Worm (Caenorhabditis elegans) whole organism, L2 larva: ENCODE measurements around the gene twk-10.
A peak's percentile ranks its signal among the peaks of the same experiment; 100 is the strongest.

Experiments used
- R02D3.7 ChIP-seq: fragments of 150-350 bp; optimal IDR thresholded peaks from 2 replicates; lab custom pipeline; 2014; ENCODE audit warnings: missing biosample characterization, missing genetic modification characterization
- Y55F3AM.14 ChIP-seq: fragments of 200-800 bp; sonication (Bioruptor generic); optimal IDR thresholded peaks from 2 replicates; lab custom pipeline; 2018; ENCODE audit warnings: mild to moderate bottlenecking, missing genetic modification characterization, missing compliant biosample characterization
- ZK546.5 ChIP-seq: sonication (generic microtip); optimal IDR thresholded peaks from 2 replicates; lab custom pipeline; 2017; ENCODE audit warnings: missing biosample characterization, missing genetic modification characterization
- alr-1 ChIP-seq: fragments of 150-350 bp; optimal IDR thresholded peaks from 2 replicates; lab custom pipeline; 2014; ENCODE audit warnings: missing biosample characterization, missing genetic modification characterization
- aly-2 ChIP-seq: fragments of 150-350 bp; optimal IDR thresholded peaks from 2 replicates; lab custom pipeline; 2014; ENCODE audit warnings: missing biosample characterization, missing genetic modification characterization
- ama-1 ChIP-seq: fragments of 150-350 bp; optimal IDR thresholded peaks from 2 replicates; lab custom pipeline; 2018; ENCODE audit warnings: inconsistent platforms
- blmp-1 ChIP-seq: sonication (generic microtip); optimal IDR thresholded peaks from 2 replicates; lab custom pipeline; 2017; ENCODE audit warnings: missing genetic modification characterization, mild to moderate bottlenecking, missing compliant biosample characterization, antibody characterized with exemption, moderate library complexity; ENCODE audit not compliant: insufficient read depth
- ceh-16 ChIP-seq: fragments of 150-350 bp; optimal IDR thresholded peaks from 2 replicates; lab custom pipeline; 2014; ENCODE audit warnings: missing biosample characterization, missing genetic modification characterization
- ceh-82 ChIP-seq: fragments of 150-350 bp; optimal IDR thresholded peaks from 2 replicates; lab custom pipeline; 2014; ENCODE audit warnings: missing biosample characterization, missing genetic modification characterization
- crh-2 ChIP-seq: sonication (generic microtip); optimal IDR thresholded peaks from 2 replicates; lab custom pipeline; 2017; ENCODE audit warnings: missing biosample characterization, missing genetic modification characterization
- dmd-4 ChIP-seq: sonication (generic microtip); optimal IDR thresholded peaks from 2 replicates; lab custom pipeline; 2017; ENCODE audit warnings: missing biosample characterization, missing genetic modification characterization
- egl-27 ChIP-seq: sonication (generic microtip); optimal IDR thresholded peaks from 3 replicates; lab custom pipeline; 2017; ENCODE audit warnings: missing biosample characterization, missing genetic modification reagents, missing genetic modification characterization
- elt-1 ChIP-seq: fragments of 150-350 bp; optimal IDR thresholded peaks from 2 replicates; lab custom pipeline; 2014; ENCODE audit warnings: missing biosample characterization, missing genetic modification characterization
- fos-1 ChIP-seq: fragments of 150-350 bp; optimal IDR thresholded peaks from 2 replicates; lab custom pipeline; 2014; ENCODE audit warnings: missing biosample characterization, missing genetic modification characterization
- lin-11 ChIP-seq: fragments of 150-350 bp; sonication (generic microtip); optimal IDR thresholded peaks from 2 replicates; lab custom pipeline; 2014; ENCODE audit warnings: missing biosample characterization, missing genetic modification characterization, inconsistent platforms, mixed read lengths
- lin-13 ChIP-seq: fragments of 150-350 bp; optimal IDR thresholded peaks from 2 replicates; lab custom pipeline; 2014; ENCODE audit warnings: missing biosample characterization, missing genetic modification reagents, missing genetic modification characterization
- lin-39 ChIP-seq: fragments of 150-350 bp; optimal IDR thresholded peaks from 2 replicates; lab custom pipeline; 2014; ENCODE audit warnings: missing biosample characterization, missing genetic modification reagents, missing genetic modification characterization
- lsy-2 ChIP-seq, 2 experiments: fragments of 150-350 bp in 1 of 2; sonication (generic microtip) in 1 of 2; optimal IDR thresholded peaks; 2 replicates each; lab custom pipeline; 2014 to 2017; ENCODE audit warnings: missing biosample characterization in 2 of 2, missing genetic modification characterization in 2 of 2
- mab-5 ChIP-seq: fragments of 150-350 bp; optimal IDR thresholded peaks from 2 replicates; lab custom pipeline; 2014; ENCODE audit warnings: missing biosample characterization, missing genetic modification characterization
- nhr-12 ChIP-seq: fragments of 150-350 bp; optimal IDR thresholded peaks from 2 replicates; lab custom pipeline; 2014; ENCODE audit warnings: missing biosample characterization, missing genetic modification characterization
- nhr-23 ChIP-seq: fragments of 150-350 bp; optimal IDR thresholded peaks from 2 replicates; lab custom pipeline; 2014; ENCODE audit warnings: missing biosample characterization, missing genetic modification reagents, missing genetic modification characterization
- nhr-237 ChIP-seq: fragments of 150-350 bp; optimal IDR thresholded peaks from 2 replicates; lab custom pipeline; 2014; ENCODE audit warnings: missing biosample characterization, missing genetic modification characterization
- nhr-25 ChIP-seq: fragments of 150-350 bp; sonication (generic microtip); optimal IDR thresholded peaks from 3 replicates; lab custom pipeline; 2014; ENCODE audit warnings: missing biosample characterization, missing genetic modification characterization
- nhr-6 ChIP-seq: fragments of 150-350 bp; optimal IDR thresholded peaks from 2 replicates; lab custom pipeline; 2014; ENCODE audit warnings: missing biosample characterization, missing genetic modification characterization
- nhr-77 ChIP-seq: fragments of 150-350 bp; optimal IDR thresholded peaks from 2 replicates; lab custom pipeline; 2014; ENCODE audit warnings: missing biosample characterization, missing genetic modification characterization
- peb-1 ChIP-seq: fragments of 150-350 bp; optimal IDR thresholded peaks from 2 replicates; lab custom pipeline; 2014; ENCODE audit warnings: missing biosample characterization, missing genetic modification characterization
- sem-4 ChIP-seq: fragments of 150-350 bp; optimal IDR thresholded peaks from 2 replicates; lab custom pipeline; 2014; ENCODE audit warnings: missing biosample characterization, missing genetic modification reagents, missing genetic modification characterization
- sma-3 ChIP-seq: sonication (generic microtip); optimal IDR thresholded peaks from 2 replicates; lab custom pipeline; 2016; ENCODE audit warnings: missing genetic modification reagents, missing genetic modification characterization, missing compliant biosample characterization
- sma-9 ChIP-seq, 2 experiments: fragments of 150-350 bp in 1 of 2; sonication (generic microtip) in 1 of 2; optimal IDR thresholded peaks; 2 replicates each; lab custom pipeline; 2014 to 2016; ENCODE audit warnings: missing genetic modification characterization in 2 of 2, mild to moderate bottlenecking in 1 of 2, missing biosample characterization in 1 of 2, missing compliant biosample characterization in 1 of 2, missing genetic modification reagents in 1 of 2, moderate library complexity in 1 of 2
- unc-39 ChIP-seq: fragments of 150-350 bp; optimal IDR thresholded peaks from 2 replicates; lab custom pipeline; 2014; ENCODE audit warnings: missing biosample characterization, missing genetic modification characterization
- unc-55 ChIP-seq: fragments of 150-350 bp; sonication (generic microtip); optimal IDR thresholded peaks from 3 replicates; lab custom pipeline; 2014; ENCODE audit warnings: missing biosample characterization, missing genetic modification reagents, missing genetic modification characterization
- unc-62 ChIP-seq: fragments of 150-350 bp; optimal IDR thresholded peaks from 2 replicates; lab custom pipeline; 2014; ENCODE audit warnings: missing biosample characterization, missing genetic modification reagents, missing genetic modification characterization
- zag-1 ChIP-seq: fragments of 150-350 bp; optimal IDR thresholded peaks from 2 replicates; lab custom pipeline; 2014; ENCODE audit warnings: missing biosample characterization, missing genetic modification characterization
- ztf-1 ChIP-seq: fragments of 200-800 bp; sonication (Bioruptor generic); conservative IDR thresholded peaks from 2 replicates; pipeline ENCODE4 v1.3.6; 2022; ENCODE audit warnings: missing genetic modification characterization, missing compliant biosample characterization
- ztf-11 ChIP-seq: sonication (generic microtip); optimal IDR thresholded peaks from 2 replicates; lab custom pipeline; 2017; ENCODE audit warnings: missing biosample characterization, missing genetic modification characterization
- ztf-4 ChIP-seq: fragments of 150-350 bp; optimal IDR thresholded peaks from 2 replicates; lab custom pipeline; 2014; ENCODE audit warnings: missing biosample characterization, missing genetic modification characterization

twk-10 gene

ce11 chrV:6559105-6559504, 7.0 kb downstream of the twk-10 start, which contains the start of gene spp-26:
spp-26 (minus strand) TSS chrV:6559205.
- no peak for TF ChIP-seq alr-1 (tag; lab: Kevin White, UChicago)
- TF ChIP-seq ztf-1 (GFP tag; lab: Robert Waterston, UW) = no peak
- no peak for TF ChIP-seq zag-1
- no peak for TF ChIP-seq lsy-2 (tag; optimal IDR thresholded peaks at IDR 0.05; lab: Kevin White, UChicago)
- TF ChIP-seq ztf-11 = no peak
- no peak for TF ChIP-seq ZK546.5 (tag; lab: Kevin White, UChicago)
- TF ChIP-seq dmd-4 = no peak
- no peak for TF ChIP-seq aly-2 (tag; lab: Kevin White, UChicago)
- no peak for TF ChIP-seq ceh-16
- TF ChIP-seq lin-13 (GFP tag; lab: Kevin White, UChicago) = no peak
- no peak for TF ChIP-seq lin-39 (tag; lab: Kevin White, UChicago)
- TF ChIP-seq sem-4 (tag; lab: Kevin White, UChicago) = no peak
- no peak for TF ChIP-seq ztf-4 (tag; lab: Kevin White, UChicago)
- no peak for TF ChIP-seq lin-11 (tag; lab: Kevin White, UChicago)
- TF ChIP-seq mab-5 = no peak

ce11 chrV:6559585-6559984, 7.4 kb downstream of the twk-10 start:
- TF ChIP-seq unc-39 (tag; lab: Kevin White, UChicago) (no peak), ama-1 (lab: Kevin White, UChicago) (no peak), lin-13 (GFP tag; lab: Kevin White, UChicago) (no peak), sma-3 (GFP tag; lab: Kevin White, UChicago) (peak; percentile 7), sma-9 (GFP tag; optimal IDR thresholded peaks at IDR 0.05; lab: Kevin White, UChicago) (peak; percentile 4), sma-9 (tag; optimal IDR thresholded peaks at IDR 0.05; lab: Kevin White, UChicago) (no peak), Y55F3AM.14 (GFP tag; lab: Kevin White, UChicago) (no peak), ceh-16 (no peak), ztf-1 (GFP tag; lab: Robert Waterston, UW) (no peak)

ce11 chrV:6561592-6561991, 9.5 kb downstream of the twk-10 start, which contains the start of gene spp-19:
spp-19 (minus strand) TSS chrV:6561692.
- TF ChIP-seq nhr-6 (tag; lab: Kevin White, UChicago) = no peak
- no peak for TF ChIP-seq Y55F3AM.14 (GFP tag; lab: Kevin White, UChicago)
- no peak for TF ChIP-seq peb-1
- no peak for TF ChIP-seq ztf-4 (tag; lab: Kevin White, UChicago)
- TF ChIP-seq nhr-25 (tag; lab: Kevin White, UChicago) = no peak

- TF ChIP-seq peb-1 (no peak), crh-2 (tag; lab: Kevin White, UChicago) (peak; percentile 15), fos-1 (tag; lab: Kevin White, UChicago) (peak; percentile 59)
- TF ChIP-seq, all 48 proteins: peak for 2
Measured at ce11 chrV:6565851-6566386, 13.8 kb downstream of the twk-10 start, which contains the start of gene K04A8.1. K04A8.1 (plus strand) TSS chrV:6566336.

ce11 chrV:6575406-6576130, 23.4 kb downstream of the twk-10 start, which contains the start of gene fut-2:
fut-2 (minus strand) TSS chrV:6575890.
- TF ChIP-seq Y55F3AM.14 (GFP tag; lab: Kevin White, UChicago) (no peak), nhr-23 (tag; lab: Kevin White, UChicago) (no peak), ceh-82 (tag; lab: Kevin White, UChicago) (no peak), fos-1 (tag; lab: Kevin White, UChicago) (peak; percentile 98), crh-2 (tag; lab: Kevin White, UChicago) (peak; percentile 3)

- no peak for TF ChIP-seq unc-55 (GFP tag; lab: Kevin White, UChicago)
- TF ChIP-seq mab-5 = no peak
- no peak for TF ChIP-seq alr-1 (tag; lab: Kevin White, UChicago)
- TF ChIP-seq Y55F3AM.14 (GFP tag; lab: Kevin White, UChicago) = no peak
- TF ChIP-seq unc-62 (GFP tag; lab: Kevin White, UChicago) = no peak
- no peak for TF ChIP-seq dmd-4
- TF ChIP-seq nhr-12 (tag; lab: Kevin White, UChicago) = no peak
- no peak for TF ChIP-seq ama-1 (lab: Kevin White, UChicago)
- no peak for TF ChIP-seq egl-27
- no peak for TF ChIP-seq R02D3.7 (tag; lab: Kevin White, UChicago)
- no peak for TF ChIP-seq nhr-77
- TF ChIP-seq elt-1 (tag; lab: Kevin White, UChicago) = no peak
- TF ChIP-seq blmp-1 (tag; lab: Kevin White, UChicago) = no peak
- TF ChIP-seq nhr-23 (tag; lab: Kevin White, UChicago) = no peak
- TF ChIP-seq ztf-4 (tag; lab: Kevin White, UChicago) = no peak
- no peak for TF ChIP-seq aly-2 (tag; lab: Kevin White, UChicago)
- no peak for TF ChIP-seq nhr-237
Measured at ce11 chrV:6576567-6576966, 24.4 kb downstream of the twk-10 start, which contains the start of gene EGAP9.4. EGAP9.4 (plus strand) TSS chrV:6576867.
